Worm (Caenorhabditis elegans) whole organism, late embryonic: ENCODE measurements around the gene pgp-9.

Experiments
- ceh-9 ChIP-seq: sonication (generic microtip); optimal IDR thresholded peaks from 2 replicates; lab custom pipeline; 2016; ENCODE audit warnings: mild to moderate bottlenecking, missing genetic modification characterization, inconsistent platforms, missing compliant biosample characterization
- dmd-4 ChIP-seq: sonication (generic microtip); optimal IDR thresholded peaks from 2 replicates; lab custom pipeline; 2016; ENCODE audit warnings: borderline replicate concordance, missing genetic modification characterization, missing compliant biosample characterization
- nhr-11 ChIP-seq: fragments of 150-350 bp; optimal IDR thresholded peaks from 2 replicates; lab custom pipeline; 2014; ENCODE audit warnings: missing biosample characterization, missing genetic modification characterization
- rnt-1 ChIP-seq: sonication (generic microtip); optimal IDR thresholded peaks from 2 replicates; lab custom pipeline; 2016; ENCODE audit warnings: missing genetic modification characterization, missing compliant biosample characterization
- sox-2 ChIP-seq: fragments of 200-800 bp; sonication (Bioruptor generic); IDR thresholded peaks from 2 replicates; pipeline ENCODE4 v1.3.6; 2022; ENCODE audit warnings: missing genetic modification reagents, missing genetic modification characterization, missing compliant biosample characterization

ce11 chrV:17724704-17725103 lies 31.0 kb upstream of the pgp-9 start, which contains the start of gene fat-5:
- no peak for TF ChIP-seq ceh-9 (tag; lab: Kevin White, UChicago)
- no peak for TF ChIP-seq sox-2 (GFP tag; lab: Robert Waterston, UW)
- TF ChIP-seq nhr-11 (tag; lab: Kevin White, UChicago), result no peak
- TF ChIP-seq dmd-4 (tag; lab: Kevin White, UChicago), result no peak
- no peak for TF ChIP-seq rnt-1 (tag; lab: Kevin White, UChicago)
